Fruit fly (Drosophila melanogaster): Measurements from ENCODE around the gene CG17562.

DNA sequence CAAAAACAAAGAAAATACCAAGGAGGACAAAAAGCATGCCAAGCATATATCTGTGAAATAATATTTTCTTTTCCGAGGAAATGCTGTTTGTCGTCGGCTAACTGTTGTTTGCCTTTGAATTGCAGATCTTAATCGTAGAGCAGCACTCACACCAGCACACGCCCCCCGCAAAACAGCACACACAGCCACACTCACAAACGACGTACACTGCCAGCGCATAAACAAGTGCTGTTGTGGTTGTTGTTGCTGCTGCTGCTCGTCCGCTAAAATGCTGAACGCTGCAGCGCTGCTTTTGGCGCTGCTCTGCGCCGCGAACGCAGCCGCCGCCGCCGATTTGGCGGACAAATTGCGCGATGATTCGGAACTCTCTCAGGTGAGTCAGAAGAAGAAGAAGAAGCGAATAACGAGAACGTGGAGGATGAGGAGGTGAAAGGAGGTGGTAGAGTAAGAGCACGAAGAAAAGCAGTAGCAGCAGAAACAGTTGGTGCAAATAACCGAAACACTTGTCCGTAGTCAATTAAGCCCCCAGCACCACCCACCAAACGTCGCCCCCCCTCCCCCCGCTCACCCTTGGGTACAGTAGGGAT is 10.8 kb downstream of the CG17562 start:
- TF ChIP-seq EcR (GFP tag; optimal IDR thresholded peaks at IDR 0.05) (peak; percentile 34), rn (GFP tag; IDR thresholded peaks at IDR 0.05) (no peak), D1 (tag; optimal IDR thresholded peaks at IDR 0.05) (no peak), CG8301 (tag; optimal IDR thresholded peaks at IDR 0.05) (no peak), CG9948 (tag; optimal IDR thresholded peaks at IDR 0.05) (no peak), gl (tag; optimal IDR thresholded peaks at IDR 0.05) (no peak), CG14655 (GFP tag; optimal IDR thresholded peaks at IDR 0.05) (no peak), CG8159 (tag; optimal IDR thresholded peaks at IDR 0.05) (no peak), CG15710 (tag; optimal IDR thresholded peaks at IDR 0.05) (no peak), Pif1A (GFP tag; optimal IDR thresholded peaks at IDR 0.05) (no peak), CG12605 (GFP tag; IDR thresholded peaks at IDR 0.05) (no peak), CG13204 (GFP tag; optimal IDR thresholded peaks at IDR 0.05) (peak; percentile 94), Snoo (tag; optimal IDR thresholded peaks at IDR 0.05) (no peak), Pif1B (GFP tag; optimal IDR thresholded peaks at IDR 0.05) (no peak)
